Fruit fly (Drosophila melanogaster): Measurements from ENCODE around the gene ChAT.

- TF ChIP-seq CG15710 (tag; optimal IDR thresholded peaks at IDR 0.05) (peak; percentile 7), CG10348 (GFP tag; IDR thresholded peaks at IDR 0.05) (no peak), CG32121 (GFP tag; IDR thresholded peaks at IDR 0.05) (peak; percentile 40; the same call in 1 of the 2 replicates), fd96Ca (GFP tag; IDR thresholded peaks at IDR 0.05) (no peak), Pif1B (GFP tag; optimal IDR thresholded peaks at IDR 0.05) (no peak)
Observed at dm6 chr3R:18739435-18739977, 34.2 kb downstream of the ChAT start.

Data from whole organism, pupa.